Worm (Caenorhabditis elegans) whole organism, L4/young adult: ENCODE measurements around the gene srt-59.
A peak's percentile ranks its signal among the peaks of the same experiment; 100 is the strongest.

Source experiments
- W03F9.2 ChIP-seq: fragments of 150-350 bp; optimal IDR thresholded peaks from 2 replicates; lab custom pipeline; 2014; ENCODE audit warnings: missing biosample characterization, missing genetic modification characterization
- dao-5 ChIP-seq: sonication (generic microtip); optimal IDR thresholded peaks from 2 replicates; lab custom pipeline; 2016; ENCODE audit warnings: missing genotype, missing genetic modification characterization, moderate library complexity, missing compliant biosample characterization

- TF ChIP-seq dao-5 (tag; lab: Kevin White, UChicago) (peak; percentile 48), W03F9.2 (tag; lab: Kevin White, UChicago) (no peak)
Observed at ce11 chrIV:620324-620723, 18.8 kb upstream of the srt-59 start.
